Worm (Caenorhabditis elegans): ENCODE data around the gene lmd-5.

- TF ChIP-seq ama-1 (optimal IDR thresholded peaks at IDR 0.05) (no peak), lin-39 (tag; optimal IDR thresholded peaks at IDR 0.05) (no peak), fos-1 (tag; optimal IDR thresholded peaks at IDR 0.05) (no peak), ztf-11 (tag; optimal IDR thresholded peaks at IDR 0.05) (no peak)
Measured at ce11 chrV:7118796-7119195, 4.7 kb upstream of the lmd-5 start, which contains the start of gene srx-33.
